Worm (Caenorhabditis elegans) whole organism, L1 larva: ENCODE measurements around the gene mdt-9.

Experiments
- dpl-1 ChIP-seq, 3 experiments: fragments of 150-350 bp in 2 of 3; sonication (generic microtip) in 1 of 3; optimal IDR thresholded peaks; 2 replicates each; lab custom pipeline; 2014 to 2017; ENCODE audit warnings: missing biosample characterization in 3 of 3, missing genetic modification characterization in 3 of 3, missing genetic modification reagents in 3 of 3
- egl-27 ChIP-seq, 2 experiments: fragments of 150-350 bp in 1 of 2; sonication (generic microtip); optimal IDR thresholded peaks; 3 replicates each; lab custom pipeline; 2017 to 2018; ENCODE audit warnings: missing biosample characterization in 2 of 2, missing genetic modification characterization in 2 of 2, missing genetic modification reagents in 2 of 2
- elt-2 ChIP-seq: sonication (generic microtip); optimal IDR thresholded peaks from 2 replicates; lab custom pipeline; 2016; ENCODE audit warnings: missing genetic modification characterization, mild to moderate bottlenecking, inconsistent platforms, missing compliant biosample characterization, missing genetic modification reagents
- lir-3 ChIP-seq: sonication (generic microtip); optimal IDR thresholded peaks from 2 replicates; lab custom pipeline; 2016; ENCODE audit warnings: mild to moderate bottlenecking, missing genetic modification characterization, moderate library complexity, missing compliant biosample characterization; ENCODE audit not compliant: poor library complexity
- nhr-11 ChIP-seq: fragments of 150-350 bp; optimal IDR thresholded peaks from 2 replicates; lab custom pipeline; 2014; ENCODE audit warnings: missing biosample characterization, missing genetic modification characterization
- nhr-12 ChIP-seq: sonication (generic microtip); optimal IDR thresholded peaks from 2 replicates; lab custom pipeline; 2017; ENCODE audit warnings: missing biosample characterization, missing genetic modification characterization
- nhr-19 ChIP-seq: fragments of 200-800 bp; sonication (Bioruptor generic); conservative IDR thresholded peaks from 2 replicates; pipeline ENCODE4 v1.3.6; 2022; ENCODE audit warnings: missing genetic modification characterization, missing compliant biosample characterization
- nhr-90 ChIP-seq: sonication (generic microtip); optimal IDR thresholded peaks from 2 replicates; lab custom pipeline; 2016; ENCODE audit warnings: mild to moderate bottlenecking, missing genetic modification characterization, missing compliant biosample characterization; ENCODE audit not compliant: poor library complexity
- snpc-4 ChIP-seq: fragments of 150-350 bp; optimal IDR thresholded peaks from 2 replicates; lab custom pipeline; 2014; ENCODE audit warnings: missing biosample characterization, missing genetic modification characterization
- unc-130 ChIP-seq: fragments of 150-350 bp; optimal IDR thresholded peaks from 2 replicates; lab custom pipeline; 2017; ENCODE audit warnings: missing biosample characterization, missing genetic modification characterization, inconsistent platforms
- ztf-11 ChIP-seq, 2 experiments: sonication (generic microtip); optimal IDR thresholded peaks; 2 replicates each; lab custom pipeline; 2016 to 2017; ENCODE audit warnings: missing genetic modification characterization in 2 of 2, missing biosample characterization in 1 of 2, missing compliant biosample characterization in 1 of 2

DNA sequence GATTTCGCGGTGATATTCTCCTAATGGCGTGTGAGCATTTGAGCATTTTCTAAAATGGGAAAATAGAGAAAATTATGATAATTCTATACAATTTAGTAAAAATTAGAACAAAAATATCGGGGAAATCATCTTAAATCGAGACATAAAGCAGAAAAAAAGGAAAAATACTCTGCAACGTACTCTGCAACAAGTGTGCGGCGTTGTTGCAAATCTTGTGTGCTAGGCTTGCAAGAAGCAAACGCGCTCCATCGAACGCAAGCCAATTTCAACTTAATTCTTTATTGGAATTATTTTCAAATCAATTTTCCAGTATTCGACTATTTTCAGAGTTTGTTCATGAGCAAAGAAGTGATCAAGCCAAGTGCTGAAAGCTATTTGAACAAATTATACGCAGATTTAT lies at the start of gene mdt-9, which contains the start of the genes Y62E10A.20 and Y62E10A.23:
- TF ChIP-seq lir-3 (peak; percentile 65), nhr-90 (peak; percentile 65), nhr-19 (peak; percentile 74), egl-27 (tag; optimal IDR thresholded peaks at IDR 0.05; lab: Kevin White, UChicago) (no peak), snpc-4 (tag; lab: Kevin White, UChicago) (peak; percentile 28), ztf-11 (tag; optimal IDR thresholded peaks at IDR 0.05; lab: Kevin White, UChicago) (peak in 1 of 2 experiments; percentile 47), unc-130 (tag; lab: Kevin White, UChicago) (peak; percentile 90), elt-2 (tag; lab: Kevin White, UChicago) (peak; percentile 12), nhr-11 (no peak), dpl-1 (GFP tag; optimal IDR thresholded peaks at IDR 0.05; lab: Kevin White, UChicago) (peak; percentile 63 to 76 (median 75)), nhr-12 (tag; lab: Kevin White, UChicago) (no peak)
